Worm (Caenorhabditis elegans): ENCODE data around the gene ptp-2.

DNA sequence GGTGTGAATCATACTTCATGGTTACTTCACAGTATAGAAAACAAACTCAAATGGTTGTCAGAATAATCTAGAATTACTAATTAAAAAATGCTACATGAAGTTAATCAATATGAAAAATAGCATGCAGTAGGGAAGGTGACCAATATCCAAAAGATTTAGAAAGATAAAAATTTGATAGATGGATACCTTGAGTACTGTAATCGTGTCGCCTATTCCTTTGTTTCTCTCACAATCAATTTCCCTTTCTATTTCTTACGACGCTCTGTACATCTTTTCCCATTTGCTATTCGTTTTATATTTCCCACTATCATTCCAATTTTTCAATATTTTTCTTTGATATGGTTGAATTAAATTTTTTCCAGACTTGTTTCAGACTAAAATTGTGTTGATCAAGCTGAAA lies 42.9 kb downstream of the ptp-2 start, which contains the start of gene B0034.7:
- no peak for TF ChIP-seq egl-5 (tag; optimal IDR thresholded peaks at IDR 0.05)
- no peak for TF ChIP-seq nhr-28 (tag; optimal IDR thresholded peaks at IDR 0.05)

Data from whole organism, L3 larva.